Fruit fly (Drosophila melanogaster) whole organism, embryonic: Measurements from ENCODE around the gene CG17344.
A peak's percentile ranks its signal among the peaks of the same experiment; 100 is the strongest.

Source experiments
- ATbp ChIP-seq: fragments of 200-800 bp; sonication (Bioruptor generic); optimal IDR thresholded peaks from 2 replicates; lab custom pipeline; 2017; ENCODE audit warnings: missing biosample characterization, mild to moderate bottlenecking, missing genetic modification characterization, missing genetic modification reagents
- BtbVII ChIP-seq: fragments of 200-800 bp; sonication (Bioruptor generic); optimal IDR thresholded peaks from 3 replicates; lab custom pipeline; 2017; ENCODE audit warnings: missing biosample characterization, mild to moderate bottlenecking, missing genetic modification characterization
- CG10209 ChIP-seq: fragments of 200-800 bp; sonication (Bioruptor generic); optimal IDR thresholded peaks from 3 replicates; lab custom pipeline; 2017; ENCODE audit warnings: missing biosample characterization, mild to moderate bottlenecking, missing genetic modification characterization, missing genetic modification reagents
- CG1024 ChIP-seq: fragments of 200-800 bp; sonication (Bioruptor generic); IDR thresholded peaks from 2 replicates; pipeline ENCODE4 v1.3.6; 2022; ENCODE audit warnings: missing biosample characterization, missing genetic modification characterization
- CG10431 ChIP-seq: fragments of 200-800 bp; sonication (Bioruptor generic); optimal IDR thresholded peaks from 3 replicates; lab custom pipeline; 2018; ENCODE audit warnings: missing biosample characterization, mild to moderate bottlenecking, missing genetic modification characterization
- CG12071 ChIP-seq: fragments of 200-800 bp; sonication (Bioruptor generic); optimal IDR thresholded peaks from 3 replicates; lab custom pipeline; 2018; ENCODE audit warnings: missing biosample characterization, mild to moderate bottlenecking, missing genetic modification characterization
- CG12391 ChIP-seq: fragments of 200-800 bp; sonication (Bioruptor generic); optimal IDR thresholded peaks from 3 replicates; lab custom pipeline; 2018; ENCODE audit warnings: missing biosample characterization, mild to moderate bottlenecking, missing genetic modification characterization, moderate library complexity
- CG12659 ChIP-seq: fragments of 200-800 bp; sonication (Bioruptor generic); optimal IDR thresholded peaks from 3 replicates; lab custom pipeline; 2017; ENCODE audit warnings: mild to moderate bottlenecking, missing biosample characterization, missing genetic modification reagents, missing genetic modification characterization
- CG14441 ChIP-seq: fragments of 200-800 bp; sonication (Bioruptor generic); IDR thresholded peaks from 2 replicates; pipeline ENCODE4 v1.3.6; 2022; ENCODE audit warnings: missing biosample characterization, missing genetic modification characterization
- CG16815 ChIP-seq: fragments of 200-800 bp; sonication (Bioruptor generic); optimal IDR thresholded peaks from 3 replicates; lab custom pipeline; 2017; ENCODE audit warnings: missing biosample characterization, mild to moderate bottlenecking, missing genetic modification characterization
- CG18599 ChIP-seq: fragments of 200-800 bp; sonication (Bioruptor generic); optimal IDR thresholded peaks from 3 replicates; lab custom pipeline; 2017; ENCODE audit warnings: missing biosample characterization, missing genetic modification characterization, mild to moderate bottlenecking, moderate library complexity, missing genetic modification reagents
- CG2712 ChIP-seq: fragments of 200-800 bp; optimal IDR thresholded peaks from 3 replicates; lab custom pipeline; 2019; ENCODE audit warnings: missing biosample characterization, mild to moderate bottlenecking, missing genetic modification characterization, moderate library complexity
- CG30431 ChIP-seq: fragments of 200-800 bp; sonication (Bioruptor generic); optimal IDR thresholded peaks from 2 replicates; lab custom pipeline; 2017; ENCODE audit warnings: missing biosample characterization, missing genetic modification characterization
- CG31365 ChIP-seq: fragments of 200-800 bp; sonication (Bioruptor generic); optimal IDR thresholded peaks from 2 replicates; lab custom pipeline; 2018; ENCODE audit warnings: missing biosample characterization, mild to moderate bottlenecking, missing genetic modification characterization
- CG3281 ChIP-seq: fragments of 200-800 bp; sonication (Bioruptor generic); optimal IDR thresholded peaks from 3 replicates; lab custom pipeline; 2017; ENCODE audit warnings: missing biosample characterization, mild to moderate bottlenecking, missing genetic modification characterization
- CG3838 ChIP-seq: fragments of 200-800 bp; sonication (Bioruptor generic); optimal IDR thresholded peaks from 3 replicates; lab custom pipeline; 2016; ENCODE audit warnings: missing biosample characterization, missing genetic modification characterization
- CG6813 ChIP-seq: fragments of 200-800 bp; sonication (Bioruptor generic); optimal IDR thresholded peaks from 2 replicates; lab custom pipeline; 2017; ENCODE audit warnings: missing biosample characterization, missing genetic modification characterization, mild to moderate bottlenecking, moderate library complexity, missing genetic modification reagents
- CG7556 ChIP-seq: fragments of 200-800 bp; sonication (Bioruptor generic); optimal IDR thresholded peaks from 2 replicates; lab custom pipeline; 2017; ENCODE audit warnings: missing biosample characterization, mild to moderate bottlenecking, missing genetic modification characterization
- D19A ChIP-seq: fragments of 200-800 bp; optimal IDR thresholded peaks from 3 replicates; lab custom pipeline; 2019; ENCODE audit warnings: missing biosample characterization, mild to moderate bottlenecking, missing genetic modification characterization, moderate library complexity
- Dad ChIP-seq: fragments of 200-800 bp; sonication (Bioruptor generic); optimal IDR thresholded peaks from 3 replicates; lab custom pipeline; 2016; ENCODE audit warnings: missing biosample characterization, missing genetic modification characterization
- Dfd ChIP-seq, 2 experiments: fragments of >200 bp; optimal IDR thresholded peaks; 2 replicates each; lab custom pipeline; 2017; ENCODE audit warnings: missing biosample characterization in 2 of 2, missing genetic modification characterization in 2 of 2
- E2f2 ChIP-seq: fragments of 200-800 bp; sonication (Bioruptor generic); IDR thresholded peaks from 2 replicates; pipeline ENCODE4 v1.3.6; 2022; ENCODE audit warnings: missing biosample characterization, missing genetic modification characterization
- HmgD ChIP-seq: fragments of 200-800 bp; sonication (Bioruptor generic); optimal IDR thresholded peaks from 3 replicates; lab custom pipeline; 2016; ENCODE audit warnings: missing biosample characterization, missing genetic modification characterization
- Hr78 ChIP-seq, 2 experiments: fragments of 200-800 bp in 1 of 2; fragments of >200 bp in 1 of 2; sonication (Bioruptor generic) in 1 of 2; optimal IDR thresholded peaks; 2 replicates each; lab custom pipeline; 2017 to 2019; ENCODE audit warnings: missing biosample characterization in 2 of 2, missing genetic modification characterization in 2 of 2, mild to moderate bottlenecking in 1 of 2, moderate library complexity in 1 of 2
- Ravus ChIP-seq: fragments of 200-800 bp; sonication (Bioruptor generic); IDR thresholded peaks from 2 replicates; pipeline ENCODE4 v1.3.6; 2022; ENCODE audit warnings: missing biosample characterization, missing genetic modification characterization
- Side ChIP-seq: fragments of 200-800 bp; sonication (Bioruptor generic); optimal IDR thresholded peaks from 2 replicates; lab custom pipeline; 2016; ENCODE audit warnings: missing biosample characterization, missing genetic modification characterization
- Trl ChIP-seq, 3 experiments: fragments of >200 bp in 2 of 3; fragments of 200-800 bp in 1 of 3; sonication (Bioruptor generic) in 1 of 3; optimal IDR thresholded peaks; 2 replicates in 1 of 3; 3 replicates in 2 of 3; lab custom pipeline; 2016 to 2017; ENCODE audit warnings: missing biosample characterization in 1 of 3, missing genetic modification characterization in 1 of 3
- bsh ChIP-seq, 2 experiments: fragments of 200-800 bp; sonication (Bioruptor generic); optimal IDR thresholded peaks; 2 replicates each; lab custom pipeline; 2017 to 2018; ENCODE audit warnings: mild to moderate bottlenecking in 2 of 2, missing biosample characterization in 2 of 2, missing genetic modification characterization in 2 of 2, moderate library complexity in 1 of 2
- ems ChIP-seq: fragments of 200-800 bp; sonication (Bioruptor generic); optimal IDR thresholded peaks from 3 replicates; lab custom pipeline; 2016; ENCODE audit warnings: missing biosample characterization, missing genetic modification characterization
- exex ChIP-seq: fragments of 200-800 bp; sonication (Bioruptor generic); optimal IDR thresholded peaks from 4 replicates; lab custom pipeline; 2018; ENCODE audit warnings: missing biosample characterization, mild to moderate bottlenecking, missing genetic modification characterization, moderate library complexity
- fd3F ChIP-seq: fragments of 200-800 bp; sonication (Bioruptor generic); optimal IDR thresholded peaks from 2 replicates; lab custom pipeline; 2018; ENCODE audit warnings: missing biosample characterization, mild to moderate bottlenecking, missing genetic modification characterization, moderate library complexity
- gt ChIP-seq: fragments of 200-800 bp; sonication (Bioruptor generic); IDR thresholded peaks from 2 replicates; pipeline ENCODE4 v1.3.6; 2022; ENCODE audit warnings: missing biosample characterization, missing genetic modification characterization
- hb ChIP-seq: fragments of 200-800 bp; sonication (Bioruptor generic); IDR thresholded peaks from 3 replicates; pipeline ENCODE4 v1.3.6; 2022; ENCODE audit warnings: missing biosample characterization, missing genetic modification characterization; ENCODE audit not compliant: partially characterized antibody
- ind ChIP-seq: fragments of 200-800 bp; sonication (Bioruptor generic); optimal IDR thresholded peaks from 3 replicates; lab custom pipeline; 2016; ENCODE audit warnings: missing biosample characterization, missing genetic modification characterization
- jing ChIP-seq: fragments of 200-800 bp; sonication (Bioruptor generic); optimal IDR thresholded peaks from 2 replicates; lab custom pipeline; 2018; ENCODE audit warnings: missing biosample characterization, mild to moderate bottlenecking, missing genetic modification characterization
- lola ChIP-seq, 3 experiments: fragments of >200 bp in 2 of 3; fragments of 200-800 bp in 1 of 3; sonication (Bioruptor generic) in 1 of 3; optimal IDR thresholded peaks; 2 replicates each; lab custom pipeline; 2017 to 2019; ENCODE audit warnings: missing biosample characterization in 3 of 3, missing genetic modification characterization in 3 of 3, mild to moderate bottlenecking in 1 of 3, moderate library complexity in 1 of 3
- nmo ChIP-seq: fragments of 200-800 bp; sonication (Bioruptor generic); optimal IDR thresholded peaks from 2 replicates; lab custom pipeline; 2018; ENCODE audit warnings: missing biosample characterization, mild to moderate bottlenecking, missing genetic modification characterization, moderate library complexity
- nom ChIP-seq: fragments of 200-800 bp; sonication (Bioruptor generic); optimal IDR thresholded peaks from 2 replicates; lab custom pipeline; 2017; ENCODE audit warnings: missing biosample characterization, missing genetic modification characterization, mild to moderate bottlenecking, moderate library complexity, missing genetic modification reagents
- pros ChIP-seq: fragments of 200-800 bp; sonication (Bioruptor generic); optimal IDR thresholded peaks from 3 replicates; lab custom pipeline; 2019; ENCODE audit warnings: missing biosample characterization, mild to moderate bottlenecking, missing genetic modification characterization, moderate library complexity
- row ChIP-seq: fragments of 200-800 bp; sonication (Bioruptor generic); IDR thresholded peaks from 3 replicates; pipeline ENCODE4 v1.3.6; 2022; ENCODE audit warnings: missing biosample characterization, missing genetic modification characterization
- sc ChIP-seq, 3 experiments: fragments of >200 bp in 2 of 3; fragments of 200-800 bp in 1 of 3; sonication (Bioruptor generic) in 1 of 3; optimal IDR thresholded peaks; 2 replicates in 2 of 3; 3 replicates in 1 of 3; lab custom pipeline; 2017; ENCODE audit warnings: mild to moderate bottlenecking in 1 of 3, missing biosample characterization in 1 of 3, missing genetic modification characterization in 1 of 3, missing genetic modification reagents in 1 of 3
- sd ChIP-seq: fragments of 200-800 bp; sonication (Bioruptor generic); optimal IDR thresholded peaks from 3 replicates; lab custom pipeline; 2018; ENCODE audit warnings: missing biosample characterization, mild to moderate bottlenecking, missing genetic modification characterization, moderate library complexity
- sob ChIP-seq: fragments of 200-800 bp; sonication (Bioruptor generic); IDR thresholded peaks from 2 replicates; pipeline ENCODE4 v1.3.6; 2022; ENCODE audit warnings: missing biosample characterization, missing genetic modification characterization
- ssp ChIP-seq: fragments of 200-800 bp; sonication (Bioruptor generic); IDR thresholded peaks from 2 replicates; pipeline ENCODE4 v1.3.6; 2022; ENCODE audit warnings: missing biosample characterization, missing genetic modification characterization
- vvl ChIP-seq: fragments of 200-800 bp; sonication (Bioruptor generic); IDR thresholded peaks from 2 replicates; pipeline ENCODE4 v1.3.6; 2022; ENCODE audit warnings: missing biosample characterization, missing genetic modification characterization
- zfh1 ChIP-seq: fragments of 200-800 bp; sonication (Bioruptor generic); IDR thresholded peaks from 3 replicates; pipeline ENCODE4 v1.3.6; 2022; ENCODE audit warnings: missing biosample characterization, missing genetic modification characterization
- zfh2 ChIP-seq: fragments of 200-800 bp; sonication (Bioruptor generic); optimal IDR thresholded peaks from 2 replicates; lab custom pipeline; 2016; ENCODE audit warnings: missing biosample characterization, missing genetic modification characterization

CG17344 gene

DNA sequence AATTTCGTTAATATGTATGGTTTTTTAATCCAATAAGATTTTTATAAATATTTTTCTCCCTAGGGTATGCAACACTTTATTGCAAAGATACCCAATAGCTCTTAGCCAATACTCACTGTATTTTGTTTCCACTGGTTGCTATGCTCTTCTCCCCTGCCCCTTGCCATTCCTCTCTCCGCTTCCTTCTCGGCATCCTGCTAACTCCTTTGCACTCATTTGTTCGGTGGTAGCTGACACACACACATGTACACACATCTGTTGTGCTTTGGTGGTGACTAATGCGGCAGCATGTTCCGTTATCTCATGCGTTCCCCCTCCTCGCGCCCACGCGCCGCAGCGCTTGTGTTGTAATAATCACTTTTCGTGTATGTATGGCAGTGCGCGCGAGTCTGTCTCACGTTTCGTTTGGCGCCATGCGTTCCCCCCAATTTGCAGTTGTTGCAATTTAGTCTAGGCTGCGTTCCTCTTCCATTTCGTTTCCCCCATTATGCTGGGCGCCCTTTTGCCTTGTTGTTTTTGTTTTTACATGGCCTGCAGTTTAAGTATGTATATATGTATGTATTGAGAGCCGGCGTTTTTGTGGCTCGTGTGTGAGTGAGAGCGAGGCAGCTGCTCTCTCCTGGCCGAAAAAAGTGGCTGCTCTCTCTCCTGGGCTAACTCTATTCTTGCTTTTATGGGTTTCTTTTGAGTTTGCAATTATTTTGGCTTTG, 33.1 kb downstream of the CG17344 start, which contains the start of gene Polr1D (continued):
- peak in 1 of 2 experiments; percentile 5 for TF ChIP-seq bsh (GFP tag; optimal IDR thresholded peaks at IDR 0.05; lab: Kevin White, UChicago)
- peak in 1 of 2 experiments; percentile 73 for TF ChIP-seq Hr78 (GFP tag; optimal IDR thresholded peaks at IDR 0.05; lab: Kevin White, UChicago)
- TF ChIP-seq CG31365 (tag; lab: Kevin White, UChicago), result no peak
- no peak for TF ChIP-seq ATbp
- no peak for TF ChIP-seq Ravus (GFP tag; lab: Robert Waterston, UW)
- no peak for TF ChIP-seq sc (optimal IDR thresholded peaks at IDR 0.05; lab: Kevin White, UChicago)
- no peak for TF ChIP-seq sc (GFP tag; optimal IDR thresholded peaks at IDR 0.05; lab: Kevin White, UChicago)
- TF ChIP-seq CG3838 (GFP tag; lab: Kevin White, UChicago), result no peak
- TF ChIP-seq CG14441 (GFP tag; lab: Robert Waterston, UW), result no peak
- no peak for TF ChIP-seq CG3281 (GFP tag; lab: Kevin White, UChicago)
- TF ChIP-seq exex (tag; lab: Kevin White, UChicago), result no peak
- TF ChIP-seq CG7556 (GFP tag; lab: Kevin White, UChicago), result peak; percentile 28
- peak; percentile 17 for TF ChIP-seq CG18599 (GFP tag; lab: Kevin White, UChicago)
- TF ChIP-seq CG10209 (GFP tag; lab: Kevin White, UChicago), result no peak
- peak; percentile 50 for TF ChIP-seq CG12391 (tag; lab: Kevin White, UChicago)
- no peak for TF ChIP-seq BtbVII
- peak; percentile 35 for TF ChIP-seq CG12659 (GFP tag; lab: Kevin White, UChicago)
- no peak for TF ChIP-seq CG1024
- TF ChIP-seq sd (tag; lab: Kevin White, UChicago), result peak; percentile 52
- peak; percentile 24 for TF ChIP-seq nmo
- no peak for TF ChIP-seq Dfd (GFP tag; optimal IDR thresholded peaks at IDR 0.05; lab: Kevin White, UChicago)
- no peak for TF ChIP-seq zfh1 (GFP tag; lab: Robert Waterston, UW)
- no peak for TF ChIP-seq CG30431 (GFP tag; lab: Kevin White, UChicago)
- TF ChIP-seq D19A (tag; lab: Kevin White, UChicago), result no peak
- TF ChIP-seq ems (GFP tag; lab: Kevin White, UChicago), result no peak
- no peak for TF ChIP-seq ssp (GFP tag; lab: Robert Waterston, UW)
- TF ChIP-seq pros (GFP tag; lab: Kevin White, UChicago), result peak; percentile 99
- no peak for TF ChIP-seq Side (GFP tag; lab: Kevin White, UChicago)
- no peak for TF ChIP-seq lola (GFP tag; optimal IDR thresholded peaks at IDR 0.05; lab: Kevin White, UChicago)
- TF ChIP-seq CG16815 (GFP tag; lab: Kevin White, UChicago), result no peak
- no peak for TF ChIP-seq CG6813 (GFP tag; lab: Kevin White, UChicago)
- peak; percentile 17 for TF ChIP-seq CG10431 (GFP tag; lab: Kevin White, UChicago)
- no peak for TF ChIP-seq CG12071 (GFP tag; lab: Kevin White, UChicago)
- TF ChIP-seq nom (GFP tag; lab: Kevin White, UChicago), result peak; percentile 12
- TF ChIP-seq ind (GFP tag; lab: Kevin White, UChicago), result no peak
- no peak for TF ChIP-seq jing (GFP tag; lab: Kevin White, UChicago)
- TF ChIP-seq E2f2 (GFP tag; lab: Robert Waterston, UW), result peak; percentile 11; the same call in 1 of the 2 replicates
- TF ChIP-seq HmgD (GFP tag; lab: Kevin White, UChicago), result peak; percentile 26
- TF ChIP-seq CG2712 (tag; lab: Kevin White, UChicago), result peak; percentile 23
- TF ChIP-seq vvl (GFP tag; lab: Robert Waterston, UW), result peak; percentile 57; the same call in 1 of the 2 replicates
- TF ChIP-seq hb (GFP tag; lab: Robert Waterston, UW), result no peak
- TF ChIP-seq sob, result no peak
- no peak for TF ChIP-seq fd3F (GFP tag; lab: Kevin White, UChicago)
- peak; percentile 67 for TF ChIP-seq row (GFP tag; lab: Robert Waterston, UW)
- peak; percentile 76 to 85 for TF ChIP-seq Trl (optimal IDR thresholded peaks at IDR 0.05; lab: Kevin White, UChicago)
- no peak for TF ChIP-seq Trl (GFP tag; optimal IDR thresholded peaks at IDR 0.05; lab: Kevin White, UChicago)
- no peak for TF ChIP-seq zfh2
- TF ChIP-seq Dad (GFP tag; lab: Kevin White, UChicago), result no peak
- no peak for TF ChIP-seq gt
